Worm (Caenorhabditis elegans) whole organism, L2 larva: ENCODE results near the gene sup-18.

Experiments
- C34F6.9 ChIP-seq: fragments of 150-350 bp; optimal IDR thresholded peaks from 2 replicates; lab custom pipeline; 2014; ENCODE audit warnings: missing biosample characterization, missing genetic modification characterization
- alr-1 ChIP-seq: fragments of 150-350 bp; optimal IDR thresholded peaks from 2 replicates; lab custom pipeline; 2014; ENCODE audit warnings: missing biosample characterization, missing genetic modification characterization
- ama-1 ChIP-seq: fragments of 150-350 bp; optimal IDR thresholded peaks from 2 replicates; lab custom pipeline; 2018; ENCODE audit warnings: inconsistent platforms
- elt-1 ChIP-seq: fragments of 150-350 bp; optimal IDR thresholded peaks from 2 replicates; lab custom pipeline; 2014; ENCODE audit warnings: missing biosample characterization, missing genetic modification characterization
- lin-11 ChIP-seq: fragments of 150-350 bp; sonication (generic microtip); optimal IDR thresholded peaks from 2 replicates; lab custom pipeline; 2014; ENCODE audit warnings: missing biosample characterization, missing genetic modification characterization, inconsistent platforms, mixed read lengths
- lin-39 ChIP-seq: fragments of 150-350 bp; optimal IDR thresholded peaks from 2 replicates; lab custom pipeline; 2014; ENCODE audit warnings: missing biosample characterization, missing genetic modification reagents, missing genetic modification characterization
- nhr-237 ChIP-seq: fragments of 150-350 bp; optimal IDR thresholded peaks from 2 replicates; lab custom pipeline; 2014; ENCODE audit warnings: missing biosample characterization, missing genetic modification characterization
- unc-39 ChIP-seq: fragments of 150-350 bp; optimal IDR thresholded peaks from 2 replicates; lab custom pipeline; 2014; ENCODE audit warnings: missing biosample characterization, missing genetic modification characterization

DNA sequence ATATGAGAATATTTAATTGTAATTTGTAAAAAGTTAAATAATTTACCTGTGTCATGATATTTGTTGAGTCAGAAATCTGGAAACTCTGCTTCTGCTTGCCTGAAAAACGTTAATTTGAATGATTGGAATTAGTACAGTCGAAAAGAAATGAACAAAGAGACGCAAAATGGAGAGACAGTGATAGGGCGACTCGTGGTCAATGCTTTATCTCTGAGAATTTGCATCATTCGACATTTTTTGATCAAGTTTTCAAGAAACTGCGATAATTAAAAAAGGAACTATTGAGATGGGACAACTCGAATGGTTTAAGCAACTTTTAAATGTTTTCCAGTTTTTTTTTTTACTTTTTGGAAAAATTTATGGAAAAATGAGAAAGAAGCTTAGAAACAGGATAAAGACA lies 17.8 kb downstream of the sup-18 start, which contains the start of gene cuc-1:
- TF ChIP-seq C34F6.9 (tag; lab: Kevin White, UChicago) (no peak), ama-1 (lab: Kevin White, UChicago) (no peak), elt-1 (tag; lab: Kevin White, UChicago) (no peak), lin-11 (no peak), nhr-237 (tag; lab: Kevin White, UChicago) (no peak), unc-39 (tag; lab: Kevin White, UChicago) (no peak), lin-39 (tag; lab: Kevin White, UChicago) (no peak), alr-1 (tag; lab: Kevin White, UChicago) (no peak)
